Worm (Caenorhabditis elegans) whole organism, midembryonic: ENCODE results near the gene ZK721.4.
"Not testable (repeated sequence)": the region's sequence is repeated elsewhere in the genome, so short reads cannot be mapped to it uniquely, and the experiment has no call there.

Experiments used
- T22C8.4 ChIP-seq: fragments of 200-800 bp; sonication (Bioruptor generic); IDR thresholded peaks from 2 replicates; pipeline ENCODE4 v1.3.6; 2022; ENCODE audit warnings: missing genetic modification characterization, missing compliant biosample characterization
- cog-1 ChIP-seq: sonication (generic microtip); optimal IDR thresholded peaks from 2 replicates; lab custom pipeline; 2016; ENCODE audit warnings: missing genetic modification characterization, missing compliant biosample characterization
- flt-1 ChIP-seq: fragments of 200-800 bp; sonication (Bioruptor generic); IDR thresholded peaks from 2 replicates; pipeline ENCODE4 v1.3.6; 2022; ENCODE audit warnings: missing genetic modification characterization, missing compliant biosample characterization
- klf-2 ChIP-seq: fragments of 200-800 bp; sonication (Bioruptor generic); conservative IDR thresholded peaks from 2 replicates; pipeline ENCODE4 v1.3.6; 2022; ENCODE audit warnings: missing genetic modification reagents, missing genetic modification characterization, missing compliant biosample characterization
- med-1 ChIP-seq: sonication (generic microtip); optimal IDR thresholded peaks from 2 replicates; lab custom pipeline; 2017; ENCODE audit warnings: missing genetic modification characterization, mild to moderate bottlenecking, missing compliant biosample characterization, antibody characterized with exemption, missing genetic modification reagents; ENCODE audit not compliant: insufficient read depth
- ref-1 ChIP-seq: fragments of 200-800 bp; sonication (Bioruptor generic); conservative IDR thresholded peaks from 2 replicates; pipeline ENCODE4 v1.3.6; 2022; ENCODE audit warnings: missing genetic modification reagents, missing genetic modification characterization, missing compliant biosample characterization
- tab-1 ChIP-seq: fragments of 200-800 bp; sonication (Bioruptor generic); IDR thresholded peaks from 2 replicates; pipeline ENCODE4 v1.3.6; 2022; ENCODE audit warnings: missing genetic modification characterization, missing compliant biosample characterization
- ztf-23 ChIP-seq: fragments of 200-800 bp; sonication (Bioruptor generic); IDR thresholded peaks from 2 replicates; pipeline ENCODE4 v1.3.6; 2022; ENCODE audit warnings: missing genetic modification reagents, missing genetic modification characterization, missing compliant biosample characterization
- ztf-29 ChIP-seq: fragments of 200-800 bp; sonication (Bioruptor generic); IDR thresholded peaks from 2 replicates; pipeline ENCODE4 v1.3.6; 2022; ENCODE audit warnings: missing genetic modification reagents, missing genetic modification characterization, missing compliant biosample characterization

ZK721.4 gene

DNA sequence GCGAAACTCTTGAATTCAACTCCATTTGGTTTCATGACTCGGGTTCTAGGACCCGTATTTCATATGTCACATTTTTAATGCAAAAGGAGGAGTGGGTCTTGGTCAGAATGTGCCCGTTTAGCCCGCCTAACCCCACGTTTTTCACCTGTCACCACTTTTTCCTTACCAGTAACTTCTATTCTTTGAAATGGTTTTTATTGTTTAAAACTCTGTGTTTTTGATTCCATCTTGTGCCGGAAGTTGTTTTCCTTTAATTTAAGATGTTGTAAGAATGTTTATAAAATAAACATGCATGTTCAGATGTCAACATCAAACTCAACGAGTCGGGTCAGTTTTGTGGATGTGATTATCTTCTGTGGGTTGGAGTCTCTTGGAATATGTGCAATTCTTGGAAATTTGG lies at the start of gene ZK721.4:
Gene ZK721.4 (plus strand): TSS at position 301 of the 400 bp plus-strand sequence.
- TF ChIP-seq med-1 (GFP tag; lab: Kevin White, UChicago), result no peak
- no peak for TF ChIP-seq T22C8.4 (GFP tag; lab: Robert Waterston, UW)
- TF ChIP-seq ztf-23 (GFP tag; lab: Robert Waterston, UW), result no peak
- no peak for TF ChIP-seq klf-2 (GFP tag; lab: Robert Waterston, UW)
- TF ChIP-seq flt-1 (GFP tag; lab: Robert Waterston, UW), result no peak
- no peak for TF ChIP-seq tab-1 (GFP tag; lab: Robert Waterston, UW)
- no peak for TF ChIP-seq ref-1 (GFP tag; lab: Robert Waterston, UW)
- TF ChIP-seq ztf-29 (GFP tag; lab: Robert Waterston, UW), result no peak
- no peak for TF ChIP-seq cog-1 (tag; lab: Kevin White, UChicago)

DNA sequence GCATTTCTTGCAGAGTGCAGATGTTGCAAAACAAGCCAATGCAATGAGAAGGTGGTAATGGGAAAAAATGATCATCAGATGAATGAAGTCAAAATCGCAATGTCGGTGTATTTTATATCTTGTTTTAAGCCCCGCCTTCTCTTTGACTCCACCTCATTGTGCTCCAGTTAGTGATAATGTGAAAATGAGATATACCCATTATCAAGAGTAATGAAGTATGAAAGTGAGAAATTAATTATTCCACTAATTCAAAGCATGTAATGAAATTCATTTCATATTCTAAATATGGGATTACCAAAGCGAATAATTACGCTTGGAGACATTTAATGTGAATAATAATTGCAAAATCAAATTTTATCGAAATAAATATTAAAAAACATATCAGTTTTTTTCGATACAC lies 46.8 kb upstream of the ZK721.4 start, which contains the start of gene M02D8.6:
Gene M02D8.6 (minus strand): TSS at position 101 of the 400 bp plus-strand sequence.
- not testable (repeated sequence) for TF ChIP-seq T22C8.4, ref-1, ztf-29 (GFP tag; lab: Robert Waterston, UW)

- peak; percentile 14 for TF ChIP-seq cog-1 (tag; lab: Kevin White, UChicago)
- no peak for TF ChIP-seq ztf-23 (GFP tag; lab: Robert Waterston, UW)
Observed at ce11 chrX:8736965-8737464, 41.6 kb upstream of the ZK721.4 start, which contains the start of gene M02D8.3. TSS of gene M02D8.3 (minus strand) at chrX:8737015.

ce11 chrX:8737801-8738200 lies 40.9 kb upstream of the ZK721.4 start:
- no peak for TF ChIP-seq flt-1 (GFP tag; lab: Robert Waterston, UW)
- TF ChIP-seq tab-1 (GFP tag; lab: Robert Waterston, UW), result no peak
- no peak for TF ChIP-seq T22C8.4 (GFP tag; lab: Robert Waterston, UW)
- no peak for TF ChIP-seq med-1 (GFP tag; lab: Kevin White, UChicago)
- TF ChIP-seq cog-1 (tag; lab: Kevin White, UChicago), result no peak
- TF ChIP-seq ztf-29 (GFP tag; lab: Robert Waterston, UW), result no peak
- TF ChIP-seq ztf-23 (GFP tag; lab: Robert Waterston, UW), result no peak
- TF ChIP-seq ref-1 (GFP tag; lab: Robert Waterston, UW), result no peak
- TF ChIP-seq klf-2 (GFP tag; lab: Robert Waterston, UW), result no peak

DNA sequence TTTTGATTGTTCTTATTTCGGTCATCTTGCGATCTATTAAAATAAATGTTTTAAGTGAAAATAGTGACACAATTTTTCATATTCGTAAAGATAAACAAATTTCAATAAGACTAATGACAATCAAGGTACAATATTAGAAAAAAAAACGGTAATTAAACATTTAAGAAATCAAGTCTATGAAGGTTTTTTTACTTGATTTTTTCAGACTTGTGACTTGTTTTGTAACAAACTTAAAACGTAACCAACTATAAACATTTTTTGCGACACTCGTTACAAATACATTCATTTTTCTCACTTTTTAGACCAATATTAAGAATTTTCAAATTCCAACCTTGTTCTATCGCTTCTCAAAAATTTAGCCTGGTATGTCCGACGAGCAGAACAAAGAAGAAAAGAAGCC lies 39.3 kb upstream of the ZK721.4 start, which contains the start of gene M02D8.2:
Gene M02D8.2 (plus strand): TSS at position 301 of the 400 bp plus-strand sequence.
- TF ChIP-seq ztf-29 (GFP tag; lab: Robert Waterston, UW), result no peak
- TF ChIP-seq T22C8.4 (GFP tag; lab: Robert Waterston, UW), result no peak

- TF ChIP-seq med-1 (GFP tag; lab: Kevin White, UChicago) (no peak), cog-1 (tag; lab: Kevin White, UChicago) (no peak), T22C8.4 (GFP tag; lab: Robert Waterston, UW) (no peak), tab-1 (GFP tag; lab: Robert Waterston, UW) (no peak), klf-2 (GFP tag; lab: Robert Waterston, UW) (no peak), ztf-29 (GFP tag; lab: Robert Waterston, UW) (no peak), ref-1 (GFP tag; lab: Robert Waterston, UW) (no peak), ztf-23 (GFP tag; lab: Robert Waterston, UW) (no peak), flt-1 (GFP tag; lab: Robert Waterston, UW) (no peak)
Observed at ce11 chrX:8741629-8742170, 37.0 kb upstream of the ZK721.4 start.

DNA sequence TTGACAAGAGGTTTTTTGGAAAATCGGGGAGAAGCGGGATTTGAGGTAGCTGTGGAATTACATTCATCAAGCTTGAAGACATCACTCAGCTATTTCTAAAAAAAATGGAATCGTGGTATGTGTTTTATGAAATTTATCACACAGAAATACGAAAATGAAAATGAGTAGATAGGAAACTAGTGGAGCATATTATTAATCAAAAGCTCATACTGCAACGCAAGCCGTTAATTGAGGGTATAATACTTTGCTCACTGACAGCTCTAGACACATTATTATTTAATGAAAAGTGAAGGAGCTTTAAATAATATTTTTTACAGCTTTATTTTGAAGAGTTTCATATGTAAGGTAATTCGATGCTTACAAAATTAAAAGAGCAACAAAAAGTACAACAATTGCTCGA lies 35.8 kb upstream of the ZK721.4 start, which contains the start of gene M02D8.7:
Gene M02D8.7 (minus strand): TSS at position 101 of the 400 bp plus-strand sequence.
- TF ChIP-seq cog-1 (tag; lab: Kevin White, UChicago) (no peak), ref-1 (GFP tag; lab: Robert Waterston, UW) (no peak), ztf-29 (GFP tag; lab: Robert Waterston, UW) (no peak), ztf-23 (GFP tag; lab: Robert Waterston, UW) (no peak), flt-1 (GFP tag; lab: Robert Waterston, UW) (no peak), tab-1 (GFP tag; lab: Robert Waterston, UW) (no peak), klf-2 (GFP tag; lab: Robert Waterston, UW) (no peak), T22C8.4 (GFP tag; lab: Robert Waterston, UW) (no peak), med-1 (GFP tag; lab: Kevin White, UChicago) (no peak)

DNA sequence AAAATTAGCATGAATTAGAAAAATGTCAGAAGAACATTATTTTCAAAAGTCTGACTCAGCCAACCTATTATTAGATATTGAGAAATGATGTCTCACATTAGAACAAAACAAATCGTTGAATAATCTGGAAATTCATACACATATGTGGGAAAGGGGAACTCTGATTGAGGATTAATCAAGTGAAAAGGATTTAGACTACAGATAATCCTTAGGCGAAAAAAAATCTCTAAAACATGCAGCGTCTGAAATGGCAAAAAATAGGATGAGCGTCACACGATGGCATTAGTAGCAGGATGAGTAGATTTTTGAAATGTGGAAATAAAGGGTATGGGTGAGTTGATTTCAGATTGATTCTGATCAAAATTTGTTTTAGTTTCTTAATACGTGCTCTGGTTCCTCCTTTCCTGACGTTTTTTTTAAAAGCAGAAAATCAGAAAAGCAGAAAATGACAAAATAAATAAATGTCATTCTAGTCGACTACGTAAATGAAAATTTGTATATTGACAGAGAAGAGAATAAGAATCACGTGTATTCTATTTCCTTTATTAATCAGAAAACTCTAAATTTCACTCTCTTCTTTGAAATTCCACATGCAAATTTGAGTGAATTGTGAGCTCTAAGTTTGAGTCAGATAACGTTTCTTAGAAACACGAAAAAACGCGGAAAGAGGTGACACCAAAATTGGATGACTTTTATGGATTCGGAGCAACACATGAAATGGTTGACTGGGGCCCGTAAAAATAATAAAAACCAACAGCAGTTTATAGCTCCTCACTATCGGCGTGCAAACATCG lies 34.3 kb upstream of the ZK721.4 start:
- TF ChIP-seq med-1 (GFP tag; lab: Kevin White, UChicago) (no peak), ztf-23 (GFP tag; lab: Robert Waterston, UW) (no peak), ref-1 (GFP tag; lab: Robert Waterston, UW) (no peak), tab-1 (GFP tag; lab: Robert Waterston, UW) (no peak), cog-1 (tag; lab: Kevin White, UChicago) (no peak), ztf-29 (GFP tag; lab: Robert Waterston, UW) (no peak), T22C8.4 (GFP tag; lab: Robert Waterston, UW) (no peak), flt-1 (GFP tag; lab: Robert Waterston, UW) (no peak), klf-2 (GFP tag; lab: Robert Waterston, UW) (no peak)

DNA sequence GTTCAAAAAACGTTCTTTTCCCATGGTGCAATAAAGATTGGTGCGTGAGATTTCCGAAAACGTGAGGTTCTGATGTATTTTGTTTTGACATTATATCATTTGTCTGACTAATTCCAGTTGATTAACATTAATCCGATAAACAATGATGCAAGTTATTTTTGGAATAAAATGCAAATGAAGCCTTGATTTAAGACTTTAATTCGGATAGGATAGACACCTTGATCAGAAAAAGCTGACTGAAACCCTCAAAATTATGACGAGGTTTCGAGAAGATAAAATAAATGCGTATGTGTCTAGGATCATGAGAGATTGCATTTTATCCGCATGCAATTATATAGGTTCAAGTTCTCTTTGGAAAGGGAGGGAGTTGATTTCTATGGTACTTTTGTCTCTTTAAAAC lies 33.1 kb upstream of the ZK721.4 start:
- TF ChIP-seq flt-1 (GFP tag; lab: Robert Waterston, UW), result no peak
- TF ChIP-seq T22C8.4 (GFP tag; lab: Robert Waterston, UW), result no peak
- no peak for TF ChIP-seq ztf-29 (GFP tag; lab: Robert Waterston, UW)
- no peak for TF ChIP-seq tab-1 (GFP tag; lab: Robert Waterston, UW)
- TF ChIP-seq cog-1 (tag; lab: Kevin White, UChicago), result no peak
- TF ChIP-seq ztf-23 (GFP tag; lab: Robert Waterston, UW), result no peak
- TF ChIP-seq med-1 (GFP tag; lab: Kevin White, UChicago), result no peak
- no peak for TF ChIP-seq klf-2 (GFP tag; lab: Robert Waterston, UW)
- no peak for TF ChIP-seq ref-1 (GFP tag; lab: Robert Waterston, UW)
